Fruit fly (Drosophila melanogaster) S2 (cell line): Measurements from ENCODE around the gene MFS18.

Experiments
- CG8478 ChIP-seq: fragments of >200 bp; optimal IDR thresholded peaks from 2 replicates; lab custom pipeline; 2018
- CTCF ChIP-seq, 2 experiments: fragments of >200 bp; optimal IDR thresholded peaks; 2 replicates each; lab custom pipeline; 2018

DNA sequence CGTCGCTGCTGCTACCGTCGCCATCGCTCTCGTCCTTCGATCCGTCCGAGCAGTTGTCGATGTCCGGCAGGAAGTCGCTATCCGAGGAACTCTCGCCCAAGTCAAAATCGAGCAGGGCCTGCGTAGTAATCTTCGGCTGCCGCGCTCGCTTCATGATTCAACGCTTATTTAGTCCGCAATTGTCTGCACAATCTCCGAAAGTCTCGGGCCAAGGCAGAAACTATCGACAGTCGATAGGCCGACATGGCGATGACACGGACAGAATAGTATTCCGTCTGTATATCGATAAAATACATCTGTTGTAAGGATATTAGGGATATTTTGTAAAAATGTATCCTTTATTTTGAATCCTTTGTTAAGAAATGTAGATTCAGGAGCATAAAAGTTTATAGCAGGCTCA, 4.4 kb upstream of the MFS18 start, which contains the start of gene CG15439:
- no peak for TF ChIP-seq CTCF (optimal IDR thresholded peaks at IDR 0.05; lab: Kevin White, UChicago)
- no peak for TF ChIP-seq CG8478
